Worm (Caenorhabditis elegans) whole organism, early embryonic: ENCODE results near the gene M163.10.

Experiments
- B0310.2 ChIP-seq: sonication (generic microtip); optimal IDR thresholded peaks from 2 replicates; lab custom pipeline; 2016; ENCODE audit warnings: mild to moderate bottlenecking, missing genetic modification characterization, missing compliant biosample characterization
- F13C5.2 ChIP-seq: sonication (generic microtip); optimal IDR thresholded peaks from 2 replicates; lab custom pipeline; 2017; ENCODE audit warnings: mild to moderate bottlenecking, missing genetic modification characterization, inconsistent platforms, missing compliant biosample characterization
- aly-1 ChIP-seq: sonication (generic microtip); optimal IDR thresholded peaks from 2 replicates; lab custom pipeline; 2016; ENCODE audit warnings: missing genetic modification characterization, missing compliant biosample characterization
- ama-1 ChIP-seq: fragments of 150-350 bp; optimal IDR thresholded peaks from 2 replicates; lab custom pipeline; 2014
- ceh-13 ChIP-seq: fragments of 200-800 bp; sonication (Bioruptor generic); optimal IDR thresholded peaks from 2 replicates; lab custom pipeline; 2018; ENCODE audit warnings: mild to moderate bottlenecking, missing genetic modification characterization, missing compliant biosample characterization
- ceh-36 ChIP-seq: sonication (generic microtip); optimal IDR thresholded peaks from 2 replicates; lab custom pipeline; 2016; ENCODE audit warnings: missing genetic modification characterization, inconsistent platforms, missing compliant biosample characterization
- ets-7 ChIP-seq: sonication (generic microtip); optimal IDR thresholded peaks from 2 replicates; lab custom pipeline; 2016; ENCODE audit warnings: missing genotype, missing genetic modification characterization, missing compliant biosample characterization
- flt-1 ChIP-seq: fragments of 200-800 bp; sonication (Bioruptor generic); IDR thresholded peaks from 2 replicates; pipeline ENCODE4 v1.3.6; 2022; ENCODE audit warnings: missing genetic modification characterization, missing compliant biosample characterization
- hmbx-1 ChIP-seq: sonication (generic microtip); optimal IDR thresholded peaks from 2 replicates; lab custom pipeline; 2016; ENCODE audit warnings: mild to moderate bottlenecking, missing genetic modification characterization, missing compliant biosample characterization
- hmg-4 ChIP-seq: fragments of 200-800 bp; sonication (Bioruptor generic); optimal IDR thresholded peaks from 2 replicates; lab custom pipeline; 2018; ENCODE audit warnings: mild to moderate bottlenecking, missing genetic modification characterization, missing compliant biosample characterization
- hnd-1 ChIP-seq: sonication (generic microtip); optimal IDR thresholded peaks from 2 replicates; lab custom pipeline; 2016; ENCODE audit warnings: missing genetic modification characterization, missing compliant biosample characterization
- pes-1 ChIP-seq: fragments of 200-800 bp; sonication (Bioruptor generic); IDR thresholded peaks from 2 replicates; pipeline ENCODE4 v1.3.6; 2022; ENCODE audit warnings: missing genetic modification reagents, missing genetic modification characterization, missing compliant biosample characterization
- scrt-1 ChIP-seq: fragments of 200-800 bp; sonication (Bioruptor generic); IDR thresholded peaks from 2 replicates; pipeline ENCODE4 v1.3.6; 2022; ENCODE audit warnings: missing genetic modification characterization, missing compliant biosample characterization
- sea-1 ChIP-seq: fragments of 200-800 bp; sonication (Bioruptor generic); conservative IDR thresholded peaks from 2 replicates; pipeline ENCODE4 v1.3.6; 2022; ENCODE audit warnings: missing genetic modification characterization, missing compliant biosample characterization
- tbx-11 ChIP-seq: fragments of 200-800 bp; sonication (Bioruptor generic); IDR thresholded peaks from 2 replicates; pipeline ENCODE4 v1.3.6; 2022; ENCODE audit warnings: missing genetic modification characterization, missing compliant biosample characterization
- tbx-37 ChIP-seq: fragments of 200-800 bp; sonication (Bioruptor generic); conservative IDR thresholded peaks from 2 replicates; pipeline ENCODE4 v1.3.6; 2022; ENCODE audit warnings: missing genetic modification reagents, missing genetic modification characterization, missing compliant biosample characterization
- tra-4 ChIP-seq: sonication (generic microtip); optimal IDR thresholded peaks from 2 replicates; lab custom pipeline; 2017; ENCODE audit warnings: missing genetic modification characterization, missing compliant biosample characterization

Gene M163.10

DNA sequence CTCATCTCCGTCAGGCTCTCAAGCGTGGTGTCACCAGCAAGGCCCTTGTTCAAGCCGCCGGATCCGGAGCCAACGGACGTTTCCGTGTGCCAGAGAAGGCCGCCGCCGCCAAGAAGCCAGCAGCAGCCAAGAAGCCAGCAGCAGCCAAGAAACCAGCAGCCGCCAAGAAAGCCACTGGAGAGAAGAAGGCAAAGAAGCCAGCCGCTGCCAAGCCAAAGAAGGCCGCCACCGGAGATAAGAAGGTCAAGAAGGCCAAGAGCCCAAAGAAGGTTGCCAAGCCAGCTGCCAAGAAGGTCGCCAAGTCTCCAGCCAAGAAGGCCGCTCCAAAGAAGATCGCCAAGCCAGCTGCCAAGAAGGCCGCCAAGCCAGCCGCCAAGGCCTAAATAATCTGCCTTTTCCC, 19.7 kb downstream of the M163.10 start:
- TF ChIP-seq tbx-37 (GFP tag; lab: Robert Waterston, UW): 0 out of 2 replicates have a peak, but pooled peaks have one; percentile 5
- peak; percentile 58 for TF ChIP-seq pes-1 (GFP tag; lab: Robert Waterston, UW)
- TF ChIP-seq scrt-1 (GFP tag; lab: Robert Waterston, UW): no peak

- TF ChIP-seq flt-1 (GFP tag; lab: Robert Waterston, UW): no peak
- no peak for TF ChIP-seq hmbx-1 (tag; lab: Kevin White, UChicago)
- no peak for TF ChIP-seq ceh-13 (GFP tag; lab: Kevin White, UChicago)
- no peak for TF ChIP-seq hnd-1 (tag; lab: Kevin White, UChicago)
- TF ChIP-seq pes-1 (GFP tag; lab: Robert Waterston, UW): no peak
- no peak for TF ChIP-seq F13C5.2 (tag; lab: Kevin White, UChicago)
- TF ChIP-seq tbx-11 (GFP tag; lab: Robert Waterston, UW): peak; percentile 40; the same call in 1 of the 2 replicates
- no peak for TF ChIP-seq ets-7
- peak; percentile 36 for TF ChIP-seq ama-1 (lab: Kevin White, UChicago)
- TF ChIP-seq tbx-37 (GFP tag; lab: Robert Waterston, UW): 0 out of 2 replicates have a peak, but pooled peaks have one; percentile 26
Observed at ce11 chrX:14491103-14491502, 20.3 kb downstream of the M163.10 start.

DNA sequence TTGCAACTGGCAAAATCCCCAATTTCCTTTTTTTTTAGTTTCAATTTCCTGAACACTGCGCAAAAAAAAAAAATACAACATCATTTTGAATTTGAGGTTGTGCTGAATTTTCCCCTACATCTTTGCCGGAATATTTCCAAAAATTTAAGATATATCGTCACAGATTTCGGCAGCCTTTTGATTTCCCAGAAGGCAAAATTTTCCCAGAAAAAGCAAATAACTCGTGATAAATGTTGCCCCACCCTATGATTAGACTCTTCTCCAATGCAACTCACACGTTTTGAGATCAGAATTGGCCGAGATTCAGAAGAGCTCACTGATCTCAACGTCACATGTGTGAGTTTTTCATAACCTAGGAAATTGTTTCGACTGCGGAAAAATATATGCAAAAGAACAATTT, 21.7 kb downstream of the M163.10 start:
- no peak for TF ChIP-seq pes-1 (GFP tag; lab: Robert Waterston, UW)
- TF ChIP-seq ceh-36 (tag; lab: Kevin White, UChicago): no peak
- no peak for TF ChIP-seq tbx-37 (GFP tag; lab: Robert Waterston, UW)
- TF ChIP-seq B0310.2 (tag; lab: Kevin White, UChicago): no peak
- no peak for TF ChIP-seq tra-4 (tag; lab: Kevin White, UChicago)
- no peak for TF ChIP-seq hnd-1 (tag; lab: Kevin White, UChicago)
- TF ChIP-seq F13C5.2 (tag; lab: Kevin White, UChicago): no peak
- TF ChIP-seq ama-1 (lab: Kevin White, UChicago): no peak

- no peak for TF ChIP-seq pes-1 (GFP tag; lab: Robert Waterston, UW)
- no peak for TF ChIP-seq sea-1 (GFP tag; lab: Robert Waterston, UW)
- no peak for TF ChIP-seq ets-7
- no peak for TF ChIP-seq tbx-11 (GFP tag; lab: Robert Waterston, UW)
- no peak for TF ChIP-seq aly-1 (tag; lab: Kevin White, UChicago)
- TF ChIP-seq tbx-37 (GFP tag; lab: Robert Waterston, UW): no peak
- TF ChIP-seq ceh-36 (tag; lab: Kevin White, UChicago): no peak
- no peak for TF ChIP-seq hmg-4 (GFP tag; lab: Kevin White, UChicago)
- no peak for TF ChIP-seq flt-1 (GFP tag; lab: Robert Waterston, UW)
- no peak for TF ChIP-seq ceh-13 (GFP tag; lab: Kevin White, UChicago)
- no peak for TF ChIP-seq hnd-1 (tag; lab: Kevin White, UChicago)
- TF ChIP-seq F13C5.2 (tag; lab: Kevin White, UChicago): no peak
- TF ChIP-seq tra-4 (tag; lab: Kevin White, UChicago): no peak
- no peak for TF ChIP-seq scrt-1 (GFP tag; lab: Robert Waterston, UW)
- TF ChIP-seq B0310.2 (tag; lab: Kevin White, UChicago): no peak
- TF ChIP-seq hmbx-1 (tag; lab: Kevin White, UChicago): no peak
Observed at ce11 chrX:14495075-14495474, 24.3 kb downstream of the M163.10 start.

- TF ChIP-seq flt-1 (GFP tag; lab: Robert Waterston, UW) (no peak), ama-1 (lab: Kevin White, UChicago) (no peak), sea-1 (GFP tag; lab: Robert Waterston, UW) (no peak), scrt-1 (GFP tag; lab: Robert Waterston, UW) (no peak), hmg-4 (GFP tag; lab: Kevin White, UChicago) (no peak), pes-1 (GFP tag; lab: Robert Waterston, UW) (no peak), tra-4 (tag; lab: Kevin White, UChicago) (no peak), B0310.2 (tag; lab: Kevin White, UChicago) (no peak), tbx-11 (GFP tag; lab: Robert Waterston, UW) (no peak), tbx-37 (GFP tag; lab: Robert Waterston, UW) (no peak), aly-1 (tag; lab: Kevin White, UChicago) (no peak), hmbx-1 (tag; lab: Kevin White, UChicago) (no peak), hnd-1 (tag; lab: Kevin White, UChicago) (no peak), F13C5.2 (tag; lab: Kevin White, UChicago) (no peak), ceh-36 (tag; lab: Kevin White, UChicago) (no peak)
Observed at ce11 chrX:14495785-14496184, 25.0 kb downstream of the M163.10 start, which contains the start of gene ztf-14. TSS of gene ztf-14 (plus strand) at chrX:14496085.

ce11 chrX:14496545-14496944, 25.8 kb downstream of the M163.10 start:
- TF ChIP-seq hmbx-1 (tag; lab: Kevin White, UChicago) (no peak), tbx-11 (GFP tag; lab: Robert Waterston, UW) (no peak), hnd-1 (tag; lab: Kevin White, UChicago) (no peak), ceh-13 (GFP tag; lab: Kevin White, UChicago) (no peak), tra-4 (tag; lab: Kevin White, UChicago) (no peak), tbx-37 (GFP tag; lab: Robert Waterston, UW) (no peak), scrt-1 (GFP tag; lab: Robert Waterston, UW) (no peak), flt-1 (GFP tag; lab: Robert Waterston, UW) (no peak), F13C5.2 (tag; lab: Kevin White, UChicago) (no peak), hmg-4 (GFP tag; lab: Kevin White, UChicago) (no peak), ceh-36 (tag; lab: Kevin White, UChicago) (no peak), ama-1 (lab: Kevin White, UChicago) (no peak)

- TF ChIP-seq B0310.2 (tag; lab: Kevin White, UChicago) (no peak), pes-1 (GFP tag; lab: Robert Waterston, UW) (no peak), ama-1 (lab: Kevin White, UChicago) (no peak), ceh-13 (GFP tag; lab: Kevin White, UChicago) (no peak), hnd-1 (tag; lab: Kevin White, UChicago) (no peak), ets-7 (no peak), ceh-36 (tag; lab: Kevin White, UChicago) (no peak), hmg-4 (GFP tag; lab: Kevin White, UChicago) (no peak), scrt-1 (GFP tag; lab: Robert Waterston, UW) (no peak), flt-1 (GFP tag; lab: Robert Waterston, UW) (no peak), tra-4 (tag; lab: Kevin White, UChicago) (no peak), aly-1 (tag; lab: Kevin White, UChicago) (no peak), sea-1 (GFP tag; lab: Robert Waterston, UW) (no peak), hmbx-1 (tag; lab: Kevin White, UChicago) (no peak), F13C5.2 (tag; lab: Kevin White, UChicago) (no peak), tbx-37 (GFP tag; lab: Robert Waterston, UW) (no peak), tbx-11 (GFP tag; lab: Robert Waterston, UW) (no peak)
Observed at ce11 chrX:14499830-14500409, 29.1 kb downstream of the M163.10 start.
